Fruit fly (Drosophila melanogaster) whole organism, embryonic: Measurements from ENCODE around the gene CG14420.
A peak's percentile ranks its signal among the peaks of the same experiment; 100 is the strongest.

Experiments
- ATbp ChIP-seq: fragments of 200-800 bp; sonication (Bioruptor generic); optimal IDR thresholded peaks from 2 replicates; lab custom pipeline; 2017; ENCODE audit warnings: missing biosample characterization, mild to moderate bottlenecking, missing genetic modification characterization, missing genetic modification reagents
- CG10366 ChIP-seq: fragments of 200-800 bp; sonication (Bioruptor generic); IDR thresholded peaks from 2 replicates; pipeline ENCODE4 v1.3.6; 2022; ENCODE audit warnings: missing biosample characterization, missing genetic modification characterization
- CG12659 ChIP-seq: fragments of 200-800 bp; sonication (Bioruptor generic); optimal IDR thresholded peaks from 3 replicates; lab custom pipeline; 2017; ENCODE audit warnings: mild to moderate bottlenecking, missing biosample characterization, missing genetic modification reagents, missing genetic modification characterization
- CG13424 ChIP-seq: fragments of 200-800 bp; sonication (Bioruptor generic); optimal IDR thresholded peaks from 2 replicates; lab custom pipeline; 2019; ENCODE audit warnings: missing biosample characterization, mild to moderate bottlenecking, missing genetic modification characterization, moderate library complexity
- CG15479 ChIP-seq: fragments of 200-800 bp; sonication (Bioruptor generic); optimal IDR thresholded peaks from 3 replicates; lab custom pipeline; 2019; ENCODE audit warnings: missing biosample characterization, mild to moderate bottlenecking, missing genetic modification characterization, moderate library complexity
- CG17829 ChIP-seq: fragments of 200-800 bp; optimal IDR thresholded peaks from 2 replicates; lab custom pipeline; 2019; ENCODE audit warnings: missing biosample characterization, mild to moderate bottlenecking, missing genetic modification characterization, moderate library complexity
- CG2120 ChIP-seq: fragments of 200-800 bp; sonication (Bioruptor generic); optimal IDR thresholded peaks from 3 replicates; lab custom pipeline; 2016; ENCODE audit warnings: missing biosample characterization, missing genetic modification characterization
- CG2712 ChIP-seq: fragments of 200-800 bp; optimal IDR thresholded peaks from 3 replicates; lab custom pipeline; 2019; ENCODE audit warnings: missing biosample characterization, mild to moderate bottlenecking, missing genetic modification characterization, moderate library complexity
- CG31224 ChIP-seq: fragments of 200-800 bp; sonication (Bioruptor generic); IDR thresholded peaks from 2 replicates; pipeline ENCODE4 v1.3.6; 2022; ENCODE audit warnings: missing biosample characterization, missing genetic modification characterization
- CG34224 ChIP-seq: fragments of 200-800 bp; sonication (Bioruptor generic); IDR thresholded peaks from 3 replicates; pipeline ENCODE4 v1.3.6; 2022; ENCODE audit warnings: missing biosample characterization, missing genetic modification characterization; ENCODE audit not compliant: partially characterized antibody
- CG4360 ChIP-seq: fragments of 200-800 bp; sonication (Bioruptor generic); IDR thresholded peaks from 2 replicates; pipeline ENCODE4 v1.3.6; 2022; ENCODE audit warnings: missing biosample characterization, missing genetic modification characterization
- CG4707 ChIP-seq: fragments of 200-800 bp; sonication (Bioruptor generic); optimal IDR thresholded peaks from 2 replicates; lab custom pipeline; 2018; ENCODE audit warnings: missing biosample characterization, mild to moderate bottlenecking, missing genetic modification characterization, moderate library complexity
- CG6272 ChIP-seq: fragments of 200-800 bp; sonication (Bioruptor generic); IDR thresholded peaks from 2 replicates; pipeline ENCODE4 v1.3.6; 2022; ENCODE audit warnings: missing biosample characterization, missing genetic modification characterization
- CG6683 ChIP-seq: fragments of 200-800 bp; sonication (Bioruptor generic); optimal IDR thresholded peaks from 2 replicates; lab custom pipeline; 2017; ENCODE audit warnings: missing biosample characterization, mild to moderate bottlenecking, missing genetic modification characterization, missing genetic modification reagents
- CG9437 ChIP-seq: fragments of 200-800 bp; sonication (Bioruptor generic); optimal IDR thresholded peaks from 2 replicates; lab custom pipeline; 2018; ENCODE audit warnings: missing biosample characterization, mild to moderate bottlenecking, missing genetic modification characterization
- CTCF ChIP-seq: fragments of 200-800 bp; sonication (Bioruptor generic); optimal IDR thresholded peaks from 2 replicates; lab custom pipeline; 2017; ENCODE audit warnings: missing biosample characterization, mild to moderate bottlenecking, missing genetic modification characterization, moderate library complexity
- Chrac-16 ChIP-seq: fragments of 200-800 bp; sonication (Bioruptor generic); optimal IDR thresholded peaks from 3 replicates; lab custom pipeline; 2016; ENCODE audit warnings: missing biosample characterization, missing genetic modification characterization
- Doc2 ChIP-seq: fragments of 200-800 bp; sonication (Bioruptor generic); IDR thresholded peaks from 2 replicates; pipeline ENCODE4 v1.3.6; 2022; ENCODE audit warnings: missing biosample characterization, missing genetic modification characterization
- Hey ChIP-seq: fragments of 200-800 bp; sonication (Bioruptor generic); optimal IDR thresholded peaks from 3 replicates; lab custom pipeline; 2018; ENCODE audit warnings: missing biosample characterization, mild to moderate bottlenecking, missing genetic modification characterization
- Hsf ChIP-seq: fragments of 200-800 bp; sonication (Bioruptor generic); optimal IDR thresholded peaks from 3 replicates; lab custom pipeline; 2016; ENCODE audit warnings: missing biosample characterization, missing genetic modification characterization
- Jarid2 ChIP-seq: fragments of 200-800 bp; sonication (Bioruptor generic); optimal IDR thresholded peaks from 3 replicates; lab custom pipeline; 2017; ENCODE audit warnings: mild to moderate bottlenecking, missing biosample characterization, missing genetic modification reagents, missing genetic modification characterization
- MBD-R2 ChIP-seq: fragments of 200-800 bp; sonication (Bioruptor generic); IDR thresholded peaks from 2 replicates; pipeline ENCODE4 v1.3.6; 2022; ENCODE audit warnings: missing biosample characterization, missing genetic modification characterization
- MESR4 ChIP-seq: fragments of 200-800 bp; sonication (Bioruptor generic); optimal IDR thresholded peaks from 2 replicates; lab custom pipeline; 2018; ENCODE audit warnings: missing biosample characterization, mild to moderate bottlenecking, missing genetic modification characterization, moderate library complexity
- Meics ChIP-seq: fragments of 200-800 bp; sonication (Bioruptor generic); optimal IDR thresholded peaks from 2 replicates; lab custom pipeline; 2017; ENCODE audit warnings: missing biosample characterization, mild to moderate bottlenecking, missing genetic modification characterization
- Neu2 ChIP-seq: fragments of 200-800 bp; sonication (Bioruptor generic); optimal IDR thresholded peaks from 3 replicates; lab custom pipeline; 2016; ENCODE audit warnings: missing biosample characterization, missing genetic modification characterization, borderline replicate concordance
- Oaz ChIP-seq: fragments of 200-800 bp; sonication (Bioruptor generic); IDR thresholded peaks from 2 replicates; pipeline ENCODE4 v1.3.6; 2022; ENCODE audit warnings: missing biosample characterization, missing genetic modification characterization
- Poxn ChIP-seq: fragments of 200-800 bp; sonication (Bioruptor generic); IDR thresholded peaks from 2 replicates; pipeline ENCODE4 v1.3.6; 2022; ENCODE audit warnings: missing biosample characterization, missing genetic modification characterization
- Ptx1 ChIP-seq: fragments of 200-800 bp; sonication (Bioruptor generic); IDR thresholded peaks from 2 replicates; pipeline ENCODE4 v1.3.6; 2022; ENCODE audit warnings: missing biosample characterization, missing genetic modification characterization
- Xrp1 ChIP-seq: fragments of 200-800 bp; sonication (Bioruptor generic); IDR thresholded peaks from 2 replicates; pipeline ENCODE4 v1.3.6; 2022; ENCODE audit warnings: missing biosample characterization, missing genetic modification characterization
- ase ChIP-seq: fragments of 200-800 bp; sonication (Bioruptor generic); IDR thresholded peaks from 3 replicates; pipeline ENCODE4 v1.3.6; 2022; ENCODE audit warnings: missing biosample characterization, missing genetic modification characterization
- bab2 ChIP-seq: fragments of 200-800 bp; sonication (Bioruptor generic); optimal IDR thresholded peaks from 2 replicates; lab custom pipeline; 2016; ENCODE audit warnings: missing biosample characterization, missing genetic modification characterization
- bbx ChIP-seq: fragments of 200-800 bp; sonication (Bioruptor generic); IDR thresholded peaks from 2 replicates; pipeline ENCODE4 v1.3.6; 2022; ENCODE audit warnings: missing biosample characterization, missing genetic modification characterization; ENCODE audit not compliant: partially characterized antibody
- cad ChIP-seq: fragments of >200 bp; optimal IDR thresholded peaks from 2 replicates; lab custom pipeline; 2017; ENCODE audit warnings: missing biosample characterization, missing genetic modification characterization
- dan ChIP-seq: fragments of 200-800 bp; sonication (Bioruptor generic); IDR thresholded peaks from 2 replicates; pipeline ENCODE4 v1.3.6; 2022; ENCODE audit warnings: missing biosample characterization, missing genetic modification characterization
- ems ChIP-seq: fragments of 200-800 bp; sonication (Bioruptor generic); optimal IDR thresholded peaks from 3 replicates; lab custom pipeline; 2016; ENCODE audit warnings: missing biosample characterization, missing genetic modification characterization
- gsb-n ChIP-seq: fragments of 200-800 bp; sonication (Bioruptor generic); optimal IDR thresholded peaks from 3 replicates; lab custom pipeline; 2018; ENCODE audit warnings: missing biosample characterization, mild to moderate bottlenecking, missing genetic modification characterization
- ham ChIP-seq: fragments of 200-800 bp; sonication (Bioruptor generic); IDR thresholded peaks from 2 replicates; pipeline ENCODE4 v1.3.6; 2022; ENCODE audit warnings: missing biosample characterization, missing genetic modification characterization
- hbn ChIP-seq: fragments of 200-800 bp; sonication (Bioruptor generic); IDR thresholded peaks from 2 replicates; pipeline ENCODE4 v1.3.6; 2022; ENCODE audit warnings: missing biosample characterization, missing genetic modification characterization; ENCODE audit not compliant: partially characterized antibody
- her ChIP-seq: fragments of 200-800 bp; sonication (Bioruptor generic); optimal IDR thresholded peaks from 2 replicates; lab custom pipeline; 2016; ENCODE audit warnings: missing biosample characterization, missing genetic modification characterization
- hkb ChIP-seq, 2 experiments: fragments of 200-800 bp in 1 of 2; fragments of >200 bp in 1 of 2; sonication (Bioruptor generic) in 1 of 2; IDR thresholded peaks in 1 of 2; optimal IDR thresholded peaks in 1 of 2; 2 replicates each; pipeline versions ENCODE4 v1.3.6 to Lab custom; 2017 to 2022; ENCODE audit warnings: missing biosample characterization in 1 of 2, missing genetic modification characterization in 1 of 2
- jing ChIP-seq: fragments of 200-800 bp; sonication (Bioruptor generic); optimal IDR thresholded peaks from 2 replicates; lab custom pipeline; 2018; ENCODE audit warnings: missing biosample characterization, mild to moderate bottlenecking, missing genetic modification characterization
- lov ChIP-seq, 2 experiments: fragments of 200-800 bp in 1 of 2; fragments of >200 bp in 1 of 2; sonication (Bioruptor generic) in 1 of 2; IDR thresholded peaks in 1 of 2; optimal IDR thresholded peaks in 1 of 2; 2 replicates in 1 of 2; 3 replicates in 1 of 2; pipeline versions ENCODE4 v1.3.6 to Lab custom; 2017 to 2022; ENCODE audit warnings: missing biosample characterization in 1 of 2, missing genetic modification characterization in 1 of 2
- ranshi ChIP-seq: fragments of 200-800 bp; sonication (Bioruptor generic); IDR thresholded peaks from 2 replicates; pipeline ENCODE4 v1.3.6; 2022; ENCODE audit warnings: missing biosample characterization, missing genetic modification characterization
- row ChIP-seq: fragments of 200-800 bp; sonication (Bioruptor generic); IDR thresholded peaks from 3 replicates; pipeline ENCODE4 v1.3.6; 2022; ENCODE audit warnings: missing biosample characterization, missing genetic modification characterization
- schlank ChIP-seq: fragments of 200-800 bp; sonication (Bioruptor generic); optimal IDR thresholded peaks from 2 replicates; lab custom pipeline; 2018; ENCODE audit warnings: missing biosample characterization, mild to moderate bottlenecking, missing genetic modification characterization
- sisA ChIP-seq: fragments of 200-800 bp; sonication (Bioruptor generic); IDR thresholded peaks from 2 replicates; pipeline ENCODE4 v1.3.6; 2022; ENCODE audit warnings: missing biosample characterization, missing genetic modification characterization
- tna ChIP-seq: fragments of 200-800 bp; sonication (Bioruptor generic); IDR thresholded peaks from 2 replicates; pipeline ENCODE4 v1.3.6; 2022; ENCODE audit warnings: missing biosample characterization, missing genetic modification characterization; ENCODE audit not compliant: partially characterized antibody
- ttk ChIP-seq: fragments of 200-800 bp; sonication (Bioruptor generic); IDR thresholded peaks from 2 replicates; pipeline ENCODE4 v2.1.2; 2022; ENCODE audit warnings: missing biosample characterization, missing genetic modification characterization
- vfl ChIP-seq: fragments of 200-800 bp; sonication (Bioruptor generic); optimal IDR thresholded peaks from 2 replicates; lab custom pipeline; 2016; ENCODE audit warnings: missing biosample characterization, missing genetic modification characterization
- wor ChIP-seq: fragments of 200-800 bp; sonication (Bioruptor generic); IDR thresholded peaks from 2 replicates; pipeline ENCODE4 v1.3.6; 2022; ENCODE audit warnings: missing biosample characterization, missing genetic modification characterization
- zen ChIP-seq: fragments of 200-800 bp; sonication (Bioruptor generic); optimal IDR thresholded peaks from 3 replicates; lab custom pipeline; 2018; ENCODE audit warnings: missing biosample characterization, mild to moderate bottlenecking, missing genetic modification characterization, moderate library complexity

The CG14420 gene

dm6 chrX:2919742-2920141, 18.9 kb upstream of the CG14420 start, which contains the start of gene CG3588 (continued):
- no peak for TF ChIP-seq ham (GFP tag; lab: Robert Waterston, UW)
- TF ChIP-seq hbn (GFP tag; lab: Robert Waterston, UW), result no peak
- no peak for TF ChIP-seq CG15479 (GFP tag; lab: Kevin White, UChicago)
- TF ChIP-seq CTCF (GFP tag; lab: Kevin White, UChicago), result no peak
- TF ChIP-seq cad, result no peak
- peak; percentile 68 for TF ChIP-seq Chrac-16 (GFP tag; lab: Kevin White, UChicago)
- TF ChIP-seq Ptx1, result peak; percentile 77
- peak; percentile 76 for TF ChIP-seq CG10366 (GFP tag; lab: Robert Waterston, UW)
- peak; percentile 81 for TF ChIP-seq Meics (GFP tag; lab: Kevin White, UChicago)
- TF ChIP-seq ttk, result peak; percentile 50
- peak; percentile 62 for TF ChIP-seq CG31224 (GFP tag; lab: Robert Waterston, UW)
- no peak for TF ChIP-seq Doc2 (GFP tag; lab: Robert Waterston, UW)
- TF ChIP-seq CG2120 (GFP tag; lab: Kevin White, UChicago), result peak; percentile 91
- peak; percentile 33 for TF ChIP-seq ATbp (GFP tag; lab: Kevin White, UChicago)
- TF ChIP-seq MBD-R2 (GFP tag; lab: Robert Waterston, UW), result peak; percentile 57
- TF ChIP-seq her, result peak; percentile 85
- TF ChIP-seq ranshi (GFP tag; lab: Robert Waterston, UW), result peak; percentile 83
- peak; percentile 77 for TF ChIP-seq Hsf (GFP tag; lab: Kevin White, UChicago)
- no peak for TF ChIP-seq wor (GFP tag; lab: Robert Waterston, UW)
- peak; percentile 28 for TF ChIP-seq Jarid2 (GFP tag; lab: Kevin White, UChicago)
- no peak for TF ChIP-seq bbx (GFP tag; lab: Robert Waterston, UW)
- TF ChIP-seq CG2712, result peak; percentile 52
- no peak for TF ChIP-seq Hey (tag; lab: Kevin White, UChicago)
- peak; percentile 73 for TF ChIP-seq bab2
- TF ChIP-seq Xrp1 (GFP tag; lab: Robert Waterston, UW), result peak; percentile 76
- TF ChIP-seq CG6272 (GFP tag; lab: Robert Waterston, UW), result 0 out of 2 replicates have a peak, but pooled peaks have one; percentile 15
- TF ChIP-seq gsb-n (tag; lab: Kevin White, UChicago), result no peak
- TF ChIP-seq tna (GFP tag; lab: Robert Waterston, UW), result no peak
- peak; percentile 28 for TF ChIP-seq CG17829 (tag; lab: Kevin White, UChicago)
- no peak for TF ChIP-seq lov (optimal IDR thresholded peaks at IDR 0.05; lab: Kevin White, UChicago)
- 0 out of 3 replicates have a peak, but pooled peaks have one; percentile 14 for TF ChIP-seq lov (GFP tag; IDR thresholded peaks at IDR 0.05; lab: Robert Waterston, UW)
- TF ChIP-seq dan (GFP tag; lab: Robert Waterston, UW), result no peak
- peak; percentile 50; the same call in 1 of the 2 replicates for TF ChIP-seq Poxn
- no peak for TF ChIP-seq hkb (optimal IDR thresholded peaks at IDR 0.05; lab: Kevin White, UChicago)
- peak; percentile 72 for TF ChIP-seq hkb (GFP tag; IDR thresholded peaks at IDR 0.05; lab: Robert Waterston, UW)
- TF ChIP-seq ems, result peak; percentile 67
- TF ChIP-seq schlank (tag; lab: Kevin White, UChicago), result peak; percentile 54
- peak; percentile 67 for TF ChIP-seq CG13424
- no peak for TF ChIP-seq CG4360 (GFP tag; lab: Robert Waterston, UW)
- peak; percentile 65 for TF ChIP-seq CG12659
- TF ChIP-seq row (GFP tag; lab: Robert Waterston, UW), result peak; percentile 79
- peak; percentile 33 for TF ChIP-seq CG6683
- peak; percentile 56 for TF ChIP-seq Oaz (GFP tag; lab: Robert Waterston, UW)
- peak; percentile 66 for TF ChIP-seq vfl (GFP tag; lab: Kevin White, UChicago)
- peak; percentile 1 for TF ChIP-seq jing (GFP tag; lab: Kevin White, UChicago)
- no peak for TF ChIP-seq CG34224 (GFP tag; lab: Robert Waterston, UW)
- TF ChIP-seq Neu2 (GFP tag; lab: Kevin White, UChicago), result no peak
- no peak for TF ChIP-seq zen (tag; lab: Kevin White, UChicago)
- peak; percentile 45 for TF ChIP-seq CG9437
- peak; percentile 81 for TF ChIP-seq sisA (GFP tag; lab: Robert Waterston, UW)
- peak; percentile 62; the same call in 2 of the 3 replicates for TF ChIP-seq ase (GFP tag; lab: Robert Waterston, UW)
- TF ChIP-seq CG4707 (GFP tag; lab: Kevin White, UChicago), result no peak
- TF ChIP-seq MESR4 (GFP tag; lab: Kevin White, UChicago), result no peak
